Fruit fly (Drosophila melanogaster): ENCODE results near the gene Sod1.
"Not testable (repeated sequence)": the region's sequence is repeated elsewhere in the genome, so short reads cannot be mapped to it uniquely, and the experiment has no call there.

- TF ChIP-seq rn, CG32121, CG10348 (GFP tag; IDR thresholded peaks at IDR 0.05): not testable (repeated sequence)
Measured at dm6 chr3L:11132055-11132454, 18.5 kb upstream of the Sod1 start, which contains the start of gene CG32074.

Measured in whole organism, pupa.